Worm (Caenorhabditis elegans): ENCODE results near the gene T14G12.6.

ce11 chrX:3742223-3742622, 17.0 kb downstream of the T14G12.6 start, which contains the start of gene fkh-2:
- TF ChIP-seq lin-39 (tag; optimal IDR thresholded peaks at IDR 0.05) (no peak), nhr-76 (tag; optimal IDR thresholded peaks at IDR 0.05) (no peak), ama-1 (optimal IDR thresholded peaks at IDR 0.05) (no peak), nhr-11 (tag; optimal IDR thresholded peaks at IDR 0.05) (no peak), nhr-77 (tag; optimal IDR thresholded peaks at IDR 0.05) (no peak), mes-2 (tag; optimal IDR thresholded peaks at IDR 0.05; ENCODE audit: poor library complexity, severe bottlenecking) (no peak), unc-62 (GFP tag; optimal IDR thresholded peaks at IDR 0.05 in 1 of 2) (no peak), unc-62 (tag; optimal IDR thresholded peaks at IDR 0.05) (no peak), lin-15B (tag; optimal IDR thresholded peaks at IDR 0.05) (no peak), nhr-25 (tag; optimal IDR thresholded peaks at IDR 0.05; ENCODE audit: borderline replicate concordance, insufficient read depth) (no peak), nhr-237 (tag; optimal IDR thresholded peaks at IDR 0.05) (no peak), egl-43 (GFP tag; IDR thresholded peaks at IDR 0.05) (no peak), nhr-48 (tag; optimal IDR thresholded peaks at IDR 0.05) (no peak)

Data from whole organism, L4 larva.